Fruit fly (Drosophila melanogaster): ENCODE results near the gene atms.
A peak's percentile ranks its signal among the peaks of the same experiment; 100 is the strongest.

The atms gene

DNA sequence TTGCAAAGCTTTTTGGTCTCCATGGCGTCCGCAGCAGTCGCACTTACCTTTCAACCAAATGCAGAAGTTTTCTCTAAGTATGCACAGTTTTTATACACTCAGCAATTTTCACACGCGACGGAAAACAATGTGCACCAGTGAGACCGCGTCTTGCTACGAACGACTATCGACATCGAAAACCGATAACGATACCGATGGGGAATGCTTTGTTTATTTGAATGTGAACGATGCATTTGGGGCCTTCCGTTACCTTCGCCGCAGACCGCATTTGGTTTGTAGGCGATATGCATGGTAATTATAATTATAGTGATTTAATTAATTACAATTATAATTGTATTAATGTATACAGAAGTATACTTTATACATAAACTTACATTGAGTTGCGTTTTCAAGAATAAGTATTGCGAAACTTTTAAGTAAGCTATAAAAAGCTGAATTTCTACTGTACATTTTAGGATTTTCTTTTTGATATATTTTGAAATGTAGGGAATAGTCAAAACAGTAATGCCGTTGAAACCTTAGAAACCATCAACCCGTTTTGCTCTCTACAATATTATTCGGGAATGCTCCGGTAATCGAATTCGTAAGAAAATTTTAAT lies 62.2 kb downstream of the atms start, which contains the start of the genes Hus1-like and ctrip (continued):
- TF ChIP-seq CG11398 (GFP tag; optimal IDR thresholded peaks at IDR 0.05) (no peak), CG8388 (GFP tag; optimal IDR thresholded peaks at IDR 0.05) (no peak), hth (optimal IDR thresholded peaks at IDR 0.05) (no peak), Abd-B (GFP tag; optimal IDR thresholded peaks at IDR 0.05) (peak; percentile 37), hkb (optimal IDR thresholded peaks at IDR 0.05) (no peak), hkb (GFP tag; IDR thresholded peaks at IDR 0.05) (peak; percentile 23; the same call in 1 of the 2 replicates), CG12942 (GFP tag; optimal IDR thresholded peaks at IDR 0.05) (no peak), CG6254 (GFP tag; optimal IDR thresholded peaks at IDR 0.05) (no peak), Mad (GFP tag; optimal IDR thresholded peaks at IDR 0.05) (no peak), Hr51 (GFP tag; optimal IDR thresholded peaks at IDR 0.05) (no peak), CG17328 (GFP tag; IDR thresholded peaks at IDR 0.05) (0 out of 2 replicates have a peak, but pooled peaks have one; percentile 38), CG9932 (GFP tag; IDR thresholded peaks at IDR 0.05) (peak; percentile 46), CG7372 (GFP tag; IDR thresholded peaks at IDR 0.05) (no peak), CG9437 (GFP tag; optimal IDR thresholded peaks at IDR 0.05) (peak; percentile 29), fd64A (GFP tag; optimal IDR thresholded peaks at IDR 0.05) (no peak), Ssrp (tag; optimal IDR thresholded peaks at IDR 0.05) (no peak), CG10274 (GFP tag; optimal IDR thresholded peaks at IDR 0.05) (no peak), p53 (GFP tag; optimal IDR thresholded peaks at IDR 0.05) (no peak), CG11695 (GFP tag; IDR thresholded peaks at IDR 0.05) (no peak), HmgZ (tag; optimal IDR thresholded peaks at IDR 0.05) (peak; percentile 19), ato (GFP tag; IDR thresholded peaks at IDR 0.05; ENCODE audit: partially characterized antibody) (peak; percentile 71), CG12391 (tag; optimal IDR thresholded peaks at IDR 0.05) (peak; percentile 6), H2.0 (GFP tag; IDR thresholded peaks at IDR 0.05) (peak; percentile 26; the same call in 1 of the 2 replicates), abd-A (tag; optimal IDR thresholded peaks at IDR 0.05) (no peak), Bdp1 (GFP tag; optimal IDR thresholded peaks at IDR 0.05) (no peak), CG34422 (GFP tag; IDR thresholded peaks at IDR 0.05) (peak; percentile 68; the same call in 1 of the 3 replicates), CG9817 (tag; optimal IDR thresholded peaks at IDR 0.05) (peak; percentile 44), ap (GFP tag; IDR thresholded peaks at IDR 0.05) (no peak), ac (GFP tag; optimal IDR thresholded peaks at IDR 0.05) (peak; percentile 13), cad (GFP tag; optimal IDR thresholded peaks at IDR 0.05) (no peak), Chrac-16 (GFP tag; optimal IDR thresholded peaks at IDR 0.05) (no peak), sima (GFP tag; optimal IDR thresholded peaks at IDR 0.05) (no peak), vfl (GFP tag; optimal IDR thresholded peaks at IDR 0.05) (no peak), Stat92E (GFP tag; optimal IDR thresholded peaks at IDR 0.05) (peak in 1 of 3 experiments; percentile 24), Aef1 (GFP tag; IDR thresholded peaks at IDR 0.05) (0 out of 3 replicates have a peak, but pooled peaks have one; percentile 21), CG15696 (tag; optimal IDR thresholded peaks at IDR 0.05) (no peak), gce (GFP tag; IDR thresholded peaks at IDR 0.05) (0 out of 3 replicates have a peak, but pooled peaks have one; percentile 30), ATbp (GFP tag; optimal IDR thresholded peaks at IDR 0.05) (no peak), CG3726 (GFP tag; IDR thresholded peaks at IDR 0.05) (no peak), ash1 (GFP tag; optimal IDR thresholded peaks at IDR 0.05) (no peak), scrt (GFP tag; optimal IDR thresholded peaks at IDR 0.05) (peak; percentile 31), dati (GFP tag; IDR thresholded peaks at IDR 0.05) (no peak), CG1024 (GFP tag; IDR thresholded peaks at IDR 0.05) (peak; percentile 81), CG8765 (GFP tag; IDR thresholded peaks at IDR 0.05) (no peak), HLH4C (GFP tag; IDR thresholded peaks at IDR 0.05; ENCODE audit: partially characterized antibody) (peak; percentile 66), CG10462 (GFP tag; optimal IDR thresholded peaks at IDR 0.05) (no peak), Nf-YA (GFP tag; IDR thresholded peaks at IDR 0.05) (no peak), salm (tag; optimal IDR thresholded peaks at IDR 0.05) (peak; percentile 2), CG15479 (GFP tag; optimal IDR thresholded peaks at IDR 0.05) (no peak), Nf-YB (GFP tag; optimal IDR thresholded peaks at IDR 0.05) (peak; percentile 2)
